In the genomic region with DNA sequence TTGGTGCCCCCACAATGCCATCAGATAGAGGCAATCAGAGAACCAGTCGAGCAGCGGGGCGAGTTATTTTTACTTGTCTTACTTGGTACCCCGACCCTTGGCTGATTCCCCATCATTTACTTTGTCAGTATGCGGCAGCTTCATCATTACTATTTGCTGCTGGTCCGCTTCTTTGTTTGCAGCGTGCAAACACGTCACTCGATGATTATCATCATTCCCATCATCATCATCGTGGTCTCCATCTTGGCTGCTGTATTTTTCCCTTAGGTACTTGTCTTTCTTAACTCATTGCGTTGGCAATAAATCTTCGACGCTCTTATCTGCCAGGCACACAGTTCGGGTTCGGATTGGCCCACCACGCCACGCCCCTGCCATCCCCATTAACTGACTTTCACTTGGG, we compare ENCODE assay signal across 1 fruit fly cellular context.
TF ChIP-seq lines count a peak whose summit lies in the region.

No protein-coding gene starts in this region.

TF ChIP-seq in whole organism, embryonic, 481 proteins besides CTCF, POLR2A, EP300 and RAD21 (continued from another document):
- TF ChIP-seq ac (GFP tag; optimal IDR thresholded peaks at IDR 0.05; lab: Kevin White, UChicago) (peak; percentile 1), p53 (GFP tag; optimal IDR thresholded peaks at IDR 0.05; lab: Kevin White, UChicago) (no peak), CG34224 (GFP tag; IDR thresholded peaks at IDR 0.05; lab: Robert Waterston, UW; ENCODE audit: partially characterized antibody) (no peak), CG13894 (tag; optimal IDR thresholded peaks at IDR 0.05; lab: Kevin White, UChicago) (no peak), CG1233 (GFP tag; optimal IDR thresholded peaks at IDR 0.05; lab: Kevin White, UChicago) (no peak), CG7271 (tag; optimal IDR thresholded peaks at IDR 0.05; lab: Kevin White, UChicago) (no peak), repo (GFP tag; optimal IDR thresholded peaks at IDR 0.05; lab: Kevin White, UChicago) (no peak), br (optimal IDR thresholded peaks at IDR 0.05; lab: Kevin White, UChicago) (no peak), sens (GFP tag; lab: Kevin White, UChicago) (peak; percentile 73), CG33213 (GFP tag; optimal IDR thresholded peaks at IDR 0.05; lab: Kevin White, UChicago) (no peak), ara (GFP tag; IDR thresholded peaks at IDR 0.05; lab: Robert Waterston, UW) (0 out of 2 replicates have a peak, but pooled peaks have one; percentile 36), CG11696 (GFP tag; IDR thresholded peaks at IDR 0.05; lab: Robert Waterston, UW) (no peak), CG10209 (GFP tag; optimal IDR thresholded peaks at IDR 0.05; lab: Kevin White, UChicago) (peak; percentile 1), amos (GFP tag; IDR thresholded peaks at IDR 0.05; lab: Robert Waterston, UW; ENCODE audit: partially characterized antibody) (no peak), her (GFP tag; optimal IDR thresholded peaks at IDR 0.05; lab: Kevin White, UChicago) (no peak), Sox100B (GFP tag; optimal IDR thresholded peaks at IDR 0.05; lab: Kevin White, UChicago) (peak; percentile 6), tgo (GFP tag; IDR thresholded peaks at IDR 0.05; lab: Robert Waterston, UW) (no peak), unpg (GFP tag; optimal IDR thresholded peaks at IDR 0.05; lab: Kevin White, UChicago) (no peak), CG9727 (GFP tag; optimal IDR thresholded peaks at IDR 0.05; lab: Kevin White, UChicago) (peak; percentile 34), Lim3 (GFP tag; IDR thresholded peaks at IDR 0.05; lab: Robert Waterston, UW) (no peak), bab2 (GFP tag; optimal IDR thresholded peaks at IDR 0.05; lab: Kevin White, UChicago) (peak; percentile 32), CG13424 (tag; optimal IDR thresholded peaks at IDR 0.05; lab: Kevin White, UChicago) (no peak), lbe (GFP tag; optimal IDR thresholded peaks at IDR 0.05; lab: Kevin White, UChicago) (no peak), B-H2 (GFP tag; optimal IDR thresholded peaks at IDR 0.05; lab: Kevin White, UChicago) (no peak), CG17359 (tag; optimal IDR thresholded peaks at IDR 0.05; lab: Kevin White, UChicago) (peak; percentile 12), grn (GFP tag; optimal IDR thresholded peaks at IDR 0.05; lab: Kevin White, UChicago) (no peak), emc (GFP tag; optimal IDR thresholded peaks at IDR 0.05; lab: Kevin White, UChicago) (no peak), CG32532 (GFP tag; IDR thresholded peaks at IDR 0.05; lab: Robert Waterston, UW) (no peak), Aef1 (GFP tag; IDR thresholded peaks at IDR 0.05; lab: Robert Waterston, UW) (no peak), D (optimal IDR thresholded peaks at IDR 0.05; lab: Kevin White, UChicago) (no peak), D (GFP tag; optimal IDR thresholded peaks at IDR 0.05; lab: Kevin White, UChicago) (peak; percentile 8), CG2199 (GFP tag; IDR thresholded peaks at IDR 0.05; lab: Robert Waterston, UW) (no peak), dmrt11E (tag; optimal IDR thresholded peaks at IDR 0.05; lab: Kevin White, UChicago) (peak; percentile 32), dysf (GFP tag; IDR thresholded peaks at IDR 0.05; lab: Robert Waterston, UW) (no peak), Kr (GFP tag; optimal IDR thresholded peaks at IDR 0.05; lab: Kevin White, UChicago) (peak; percentile 9), stc (GFP tag; IDR thresholded peaks at IDR 0.05; lab: Robert Waterston, UW) (no peak), CG17802 (tag; optimal IDR thresholded peaks at IDR 0.05; lab: Kevin White, UChicago) (no peak), Neu2 (GFP tag; optimal IDR thresholded peaks at IDR 0.05; lab: Kevin White, UChicago; ENCODE audit: borderline replicate concordance) (no peak), trh (GFP tag; optimal IDR thresholded peaks at IDR 0.05; lab: Kevin White, UChicago) (no peak), seq (GFP tag; IDR thresholded peaks at IDR 0.05; lab: Robert Waterston, UW) (0 out of 2 replicates have a peak, but pooled peaks have one; percentile 15), sc (optimal IDR thresholded peaks at IDR 0.05; lab: Kevin White, UChicago) (no peak), sc (GFP tag; optimal IDR thresholded peaks at IDR 0.05; lab: Kevin White, UChicago) (no peak), klu (GFP tag; IDR thresholded peaks at IDR 0.05; lab: Robert Waterston, UW) (no peak), CG8089 (GFP tag; optimal IDR thresholded peaks at IDR 0.05; lab: Kevin White, UChicago) (no peak), CG17186 (GFP tag; optimal IDR thresholded peaks at IDR 0.05; lab: Kevin White, UChicago) (no peak), CG7372 (GFP tag; IDR thresholded peaks at IDR 0.05; lab: Robert Waterston, UW) (no peak), CG10654 (GFP tag; optimal IDR thresholded peaks at IDR 0.05; lab: Kevin White, UChicago) (no peak), tx (GFP tag; optimal IDR thresholded peaks at IDR 0.05; lab: Kevin White, UChicago) (no peak), HHEX (GFP tag; optimal IDR thresholded peaks at IDR 0.05; lab: Kevin White, UChicago) (no peak), Blimp-1 (GFP tag; optimal IDR thresholded peaks at IDR 0.05; lab: Kevin White, UChicago) (peak; percentile 9), Awh (GFP tag; IDR thresholded peaks at IDR 0.05; lab: Robert Waterston, UW) (peak; percentile 38; the same call in 1 of the 2 replicates), HmgD (GFP tag; optimal IDR thresholded peaks at IDR 0.05; lab: Kevin White, UChicago) (no peak), wdn (GFP tag; IDR thresholded peaks at IDR 0.05; lab: Robert Waterston, UW) (no peak), CG2678 (tag; optimal IDR thresholded peaks at IDR 0.05; lab: Kevin White, UChicago) (peak; percentile 22), Atf3 (GFP tag; optimal IDR thresholded peaks at IDR 0.05; lab: Kevin White, UChicago) (no peak), CG13296 (GFP tag; optimal IDR thresholded peaks at IDR 0.05; lab: Kevin White, UChicago) (no peak), tin (GFP tag; optimal IDR thresholded peaks at IDR 0.05; lab: Kevin White, UChicago) (no peak), unc-4 (GFP tag; IDR thresholded peaks at IDR 0.05; lab: Robert Waterston, UW; ENCODE audit: partially characterized antibody) (no peak), Nf-YC (tag; optimal IDR thresholded peaks at IDR 0.05; lab: Kevin White, UChicago) (no peak), Ets65A (GFP tag; lab: Kevin White, UChicago) (peak; percentile 20), Oaz (GFP tag; IDR thresholded peaks at IDR 0.05; lab: Robert Waterston, UW) (no peak), esg (GFP tag; conservative IDR thresholded peaks at IDR 0.05; lab: Robert Waterston, UW) (no peak), CG2889 (GFP tag; IDR thresholded peaks at IDR 0.05; lab: Robert Waterston, UW) (no peak), CG30431 (GFP tag; optimal IDR thresholded peaks at IDR 0.05; lab: Kevin White, UChicago) (peak; percentile 23), CG17328 (GFP tag; IDR thresholded peaks at IDR 0.05; lab: Robert Waterston, UW) (no peak), ATbp (GFP tag; optimal IDR thresholded peaks at IDR 0.05; lab: Kevin White, UChicago) (peak; percentile 59), en (GFP tag; optimal IDR thresholded peaks at IDR 0.05; lab: Kevin White, UChicago) (no peak), CG33557 (GFP tag; optimal IDR thresholded peaks at IDR 0.05; lab: Kevin White, UChicago) (peak; percentile 6), CG14710 (tag; optimal IDR thresholded peaks at IDR 0.05; lab: Kevin White, UChicago) (peak; percentile 1), CG14667 (GFP tag; IDR thresholded peaks at IDR 0.05; lab: Robert Waterston, UW) (no peak), Dref (GFP tag; IDR thresholded peaks at IDR 0.05; lab: Robert Waterston, UW) (no peak), Pdp1 (GFP tag; optimal IDR thresholded peaks at IDR 0.05; lab: Kevin White, UChicago) (no peak), Dll (GFP tag; IDR thresholded peaks at IDR 0.05; lab: Robert Waterston, UW; ENCODE audit: partially characterized antibody) (no peak), CG3281 (GFP tag; optimal IDR thresholded peaks at IDR 0.05; lab: Kevin White, UChicago) (no peak), Med (GFP tag; lab: Kevin White, UChicago) (peak; percentile 63), MBD-R2 (GFP tag; IDR thresholded peaks at IDR 0.05; lab: Robert Waterston, UW) (no peak), H15 (GFP tag; IDR thresholded peaks at IDR 0.05; lab: Robert Waterston, UW) (no peak), so (GFP tag; IDR thresholded peaks at IDR 0.05; lab: Robert Waterston, UW) (no peak), chif (GFP tag; optimal IDR thresholded peaks at IDR 0.05; lab: Kevin White, UChicago) (peak in 1 of 2 experiments; percentile 12), Nf-YA (GFP tag; IDR thresholded peaks at IDR 0.05; lab: Robert Waterston, UW) (no peak), croc (GFP tag; conservative IDR thresholded peaks at IDR 0.05; lab: Robert Waterston, UW) (no peak), gsb-n (tag; optimal IDR thresholded peaks at IDR 0.05; lab: Kevin White, UChicago) (no peak), CG12071 (GFP tag; optimal IDR thresholded peaks at IDR 0.05; lab: Kevin White, UChicago) (peak; percentile 38), CG30020 (tag; optimal IDR thresholded peaks at IDR 0.05; lab: Kevin White, UChicago) (no peak), ci (GFP tag; IDR thresholded peaks at IDR 0.05; lab: Robert Waterston, UW) (0 out of 3 replicates have a peak, but pooled peaks have one; percentile 25), lola (GFP tag; optimal IDR thresholded peaks at IDR 0.05; lab: Kevin White, UChicago) (no peak), CG6272 (GFP tag; IDR thresholded peaks at IDR 0.05; lab: Robert Waterston, UW) (no peak), CG12942 (GFP tag; optimal IDR thresholded peaks at IDR 0.05; lab: Kevin White, UChicago) (no peak), CG43689 (GFP tag; IDR thresholded peaks at IDR 0.05; lab: Robert Waterston, UW) (no peak), CG1603 (tag; optimal IDR thresholded peaks at IDR 0.05; lab: Kevin White, UChicago) (peak; percentile 22), bowl (GFP tag; IDR thresholded peaks at IDR 0.05; lab: Robert Waterston, UW) (no peak), CG11456 (GFP tag; IDR thresholded peaks at IDR 0.05; lab: Robert Waterston, UW) (no peak), CG3407 (GFP tag; optimal IDR thresholded peaks at IDR 0.05; lab: Kevin White, UChicago) (peak; percentile 14), CG6854 (GFP tag; optimal IDR thresholded peaks at IDR 0.05; lab: Kevin White, UChicago) (no peak), zfh2 (GFP tag; optimal IDR thresholded peaks at IDR 0.05; lab: Kevin White, UChicago) (no peak), ro (GFP tag; IDR thresholded peaks at IDR 0.05; lab: Robert Waterston, UW) (no peak), MTF-1 (GFP tag; optimal IDR thresholded peaks at IDR 0.05; lab: Kevin White, UChicago; ENCODE audit: borderline replicate concordance) (peak; percentile 2), maf-S (GFP tag; optimal IDR thresholded peaks at IDR 0.05; lab: Kevin White, UChicago) (no peak), otp (GFP tag; IDR thresholded peaks at IDR 0.05; lab: Robert Waterston, UW) (0 out of 3 replicates have a peak, but pooled peaks have one; percentile 33), Gsc (GFP tag; IDR thresholded peaks at IDR 0.05; lab: Robert Waterston, UW) (no peak)
